Worm (Caenorhabditis elegans) whole organism, L4 larva: ENCODE data around the gene rsp-4.

Experiments used
- D1046.2 ChIP-seq: fragments of 200-800 bp; sonication (Bioruptor generic); IDR thresholded peaks from 2 replicates; pipeline ENCODE4 v1.3.6; 2022; ENCODE audit warnings: missing genetic modification characterization, missing compliant biosample characterization
- F26F4.8 ChIP-seq: fragments of 200-800 bp; sonication (Bioruptor generic); conservative IDR thresholded peaks from 2 replicates; pipeline ENCODE4 v1.3.6; 2022; ENCODE audit warnings: missing genetic modification characterization, missing compliant biosample characterization
- F37D6.2 ChIP-seq: sonication (generic microtip); optimal IDR thresholded peaks from 2 replicates; lab custom pipeline; 2016; ENCODE audit warnings: mild to moderate bottlenecking, missing genetic modification characterization, missing compliant biosample characterization
- R02D3.7 ChIP-seq: fragments of 150-350 bp; sonication (generic microtip); optimal IDR thresholded peaks from 3 replicates; lab custom pipeline; 2014; ENCODE audit warnings: missing biosample characterization, missing genetic modification characterization
- T26A8.4 ChIP-seq: fragments of 200-800 bp; sonication (Bioruptor generic); IDR thresholded peaks from 2 replicates; pipeline ENCODE4 v1.3.6; 2022; ENCODE audit warnings: missing genetic modification characterization, missing compliant biosample characterization
- Y48G9A.11 ChIP-seq: fragments of 200-800 bp; sonication (Bioruptor generic); IDR thresholded peaks from 2 replicates; pipeline ENCODE4 v1.3.6; 2022; ENCODE audit warnings: missing genetic modification reagents, missing genetic modification characterization, missing compliant biosample characterization
- Y5F2A.4 ChIP-seq: fragments of 200-800 bp; sonication (Bioruptor generic); optimal IDR thresholded peaks from 2 replicates; lab custom pipeline; 2018; ENCODE audit warnings: mild to moderate bottlenecking, missing genetic modification characterization, missing compliant biosample characterization
- ZK337.2 ChIP-seq: fragments of 200-800 bp; sonication (Bioruptor generic); IDR thresholded peaks from 2 replicates; pipeline ENCODE4 v1.3.6; 2022; ENCODE audit warnings: missing genetic modification reagents, missing genetic modification characterization, missing compliant biosample characterization
- aha-1 ChIP-seq: fragments of 150-350 bp; peaks from one replicate; lab custom pipeline; 2014; ENCODE audit warnings: missing biosample characterization, missing genetic modification characterization
- aly-2 ChIP-seq: sonication (generic microtip); optimal IDR thresholded peaks from 2 replicates; lab custom pipeline; 2018; ENCODE audit warnings: missing biosample characterization, missing genetic modification characterization
- ama-1 ChIP-seq: fragments of 150-350 bp; optimal IDR thresholded peaks from 2 replicates; lab custom pipeline; 2014; ENCODE audit warnings: inconsistent platforms, mixed read lengths
- arid-1 ChIP-seq: fragments of 200-800 bp; sonication (Bioruptor generic); conservative IDR thresholded peaks from 2 replicates; pipeline ENCODE4 v1.3.6; 2022; ENCODE audit warnings: missing genetic modification reagents, missing genetic modification characterization, missing compliant biosample characterization
- attf-4 ChIP-seq: sonication (generic microtip); optimal IDR thresholded peaks from 3 replicates; lab custom pipeline; 2017; ENCODE audit warnings: missing biosample characterization, missing genetic modification characterization
- ctbp-1 ChIP-seq: fragments of 200-800 bp; sonication (Bioruptor generic); IDR thresholded peaks from 2 replicates; pipeline ENCODE4 v1.3.6; 2022; ENCODE audit warnings: missing genetic modification reagents, missing genetic modification characterization, missing compliant biosample characterization
- dmd-6 ChIP-seq: fragments of 200-800 bp; sonication (Bioruptor generic); IDR thresholded peaks from 2 replicates; pipeline ENCODE4 v1.3.6; 2022; ENCODE audit warnings: missing genetic modification reagents, missing genetic modification characterization, missing compliant biosample characterization
- dmd-9 ChIP-seq: fragments of 200-800 bp; sonication (Bioruptor generic); IDR thresholded peaks from 2 replicates; pipeline ENCODE4 v1.3.6; 2022; ENCODE audit warnings: missing genetic modification reagents, missing genetic modification characterization, missing compliant biosample characterization
- fkh-10 ChIP-seq: fragments of 150-350 bp; optimal IDR thresholded peaks from 2 replicates; lab custom pipeline; 2014; ENCODE audit warnings: missing biosample characterization, missing genetic modification reagents, missing genetic modification characterization
- fos-1 ChIP-seq: fragments of 150-350 bp; optimal IDR thresholded peaks from 2 replicates; lab custom pipeline; 2014; ENCODE audit warnings: missing biosample characterization, missing genetic modification characterization
- jun-1 ChIP-seq: fragments of 150-350 bp; optimal IDR thresholded peaks from 2 replicates; lab custom pipeline; 2014; ENCODE audit warnings: missing biosample characterization, missing genetic modification reagents, missing genetic modification characterization
- lin-38 ChIP-seq: fragments of 200-800 bp; sonication (Bioruptor generic); IDR thresholded peaks from 2 replicates; pipeline ENCODE4 v1.3.6; 2022; ENCODE audit warnings: missing genetic modification reagents, missing genetic modification characterization, missing compliant biosample characterization
- lin-39 ChIP-seq: fragments of 150-350 bp; optimal IDR thresholded peaks from 2 replicates; lab custom pipeline; 2014; ENCODE audit warnings: missing biosample characterization, missing genetic modification reagents, missing genetic modification characterization
- madf-5 ChIP-seq, 2 experiments: fragments of 200-800 bp; sonication (Bioruptor generic); IDR thresholded peaks; 2 replicates each; pipeline ENCODE4 v1.3.6; 2022; ENCODE audit warnings: missing compliant biosample characterization in 2 of 2, missing genetic modification characterization in 2 of 2
- madf-9 ChIP-seq: fragments of 200-800 bp; sonication (Bioruptor generic); conservative IDR thresholded peaks from 2 replicates; pipeline ENCODE4 v1.3.6; 2022; ENCODE audit warnings: missing genetic modification reagents, missing genetic modification characterization, missing compliant biosample characterization
- mdl-1 ChIP-seq, 2 experiments: fragments of 150-350 bp in 1 of 2; sonication (generic microtip) in 1 of 2; optimal IDR thresholded peaks; 2 replicates each; lab custom pipeline; 2014 to 2017; ENCODE audit warnings: missing biosample characterization in 2 of 2, missing genetic modification characterization in 2 of 2
- mdt-29 ChIP-seq: fragments of 200-800 bp; sonication (Bioruptor generic); IDR thresholded peaks from 2 replicates; pipeline ENCODE4 v1.3.6; 2022; ENCODE audit warnings: missing genetic modification reagents, missing genetic modification characterization, missing compliant biosample characterization
- mep-1 ChIP-seq: fragments of 150-350 bp; sonication (generic microtip); optimal IDR thresholded peaks from 3 replicates; lab custom pipeline; 2014; ENCODE audit warnings: missing biosample characterization, missing genetic modification characterization
- mxl-3 ChIP-seq: fragments of 200-800 bp; sonication (Bioruptor generic); optimal IDR thresholded peaks from 2 replicates; lab custom pipeline; 2018; ENCODE audit warnings: mild to moderate bottlenecking, missing genetic modification characterization, missing compliant biosample characterization
- nhr-102 ChIP-seq: sonication (generic microtip); optimal IDR thresholded peaks from 2 replicates; lab custom pipeline; 2016; ENCODE audit warnings: mild to moderate bottlenecking, missing genetic modification characterization, moderate library complexity, missing compliant biosample characterization
- nhr-237 ChIP-seq: sonication (generic microtip); optimal IDR thresholded peaks from 2 replicates; lab custom pipeline; 2017; ENCODE audit warnings: missing biosample characterization, missing genetic modification characterization
- nhr-28 ChIP-seq: fragments of 150-350 bp; optimal IDR thresholded peaks from 2 replicates; lab custom pipeline; 2014; ENCODE audit warnings: missing biosample characterization, missing genetic modification characterization
- nhr-42 ChIP-seq: fragments of 200-800 bp; sonication (Bioruptor generic); IDR thresholded peaks from 2 replicates; pipeline ENCODE4 v1.3.6; 2022; ENCODE audit warnings: missing genetic modification characterization, missing compliant biosample characterization
- nhr-48 ChIP-seq: sonication (generic microtip); optimal IDR thresholded peaks from 2 replicates; lab custom pipeline; 2016; ENCODE audit warnings: mild to moderate bottlenecking, missing genetic modification characterization, missing compliant biosample characterization
- nhr-76 ChIP-seq: fragments of 150-350 bp; optimal IDR thresholded peaks from 2 replicates; lab custom pipeline; 2014; ENCODE audit warnings: missing biosample characterization, missing genetic modification characterization
- pqm-1 ChIP-seq: sonication (generic microtip); optimal IDR thresholded peaks from 2 replicates; lab custom pipeline; 2017; ENCODE audit warnings: missing biosample characterization, missing genetic modification characterization
- saeg-2 ChIP-seq: fragments of 200-800 bp; sonication (Bioruptor generic); IDR thresholded peaks from 2 replicates; pipeline ENCODE4 v1.3.6; 2022; ENCODE audit warnings: missing genetic modification reagents, missing genetic modification characterization, missing compliant biosample characterization
- set-16 ChIP-seq: fragments of 200-800 bp; sonication (Bioruptor generic); IDR thresholded peaks from 2 replicates; pipeline ENCODE4 v1.3.6; 2022; ENCODE audit warnings: missing genetic modification reagents, missing genetic modification characterization, missing compliant biosample characterization
- spr-1 ChIP-seq: sonication (generic microtip); optimal IDR thresholded peaks from 2 replicates; lab custom pipeline; 2016; ENCODE audit warnings: mild to moderate bottlenecking, missing genetic modification characterization, missing compliant biosample characterization
- tag-97 ChIP-seq: fragments of 200-800 bp; sonication (Bioruptor generic); IDR thresholded peaks from 2 replicates; pipeline ENCODE4 v1.3.6; 2022; ENCODE audit warnings: missing genetic modification characterization, missing compliant biosample characterization
- zag-1 ChIP-seq: fragments of 150-350 bp; optimal IDR thresholded peaks from 2 replicates; lab custom pipeline; 2014; ENCODE audit warnings: missing biosample characterization, missing genetic modification characterization
- zfp-3 ChIP-seq: fragments of 200-800 bp; sonication (Bioruptor generic); conservative IDR thresholded peaks from 2 replicates; pipeline ENCODE4 v1.3.6; 2022; ENCODE audit warnings: missing genetic modification reagents, missing genetic modification characterization, missing compliant biosample characterization
- zip-2 ChIP-seq: fragments of 150-350 bp; optimal IDR thresholded peaks from 2 replicates; lab custom pipeline; 2014; ENCODE audit warnings: missing biosample characterization, missing genetic modification characterization
- ztf-11 ChIP-seq: fragments of 150-350 bp; optimal IDR thresholded peaks from 2 replicates; lab custom pipeline; 2014; ENCODE audit warnings: missing biosample characterization, missing genetic modification characterization

rsp-4 gene

DNA sequence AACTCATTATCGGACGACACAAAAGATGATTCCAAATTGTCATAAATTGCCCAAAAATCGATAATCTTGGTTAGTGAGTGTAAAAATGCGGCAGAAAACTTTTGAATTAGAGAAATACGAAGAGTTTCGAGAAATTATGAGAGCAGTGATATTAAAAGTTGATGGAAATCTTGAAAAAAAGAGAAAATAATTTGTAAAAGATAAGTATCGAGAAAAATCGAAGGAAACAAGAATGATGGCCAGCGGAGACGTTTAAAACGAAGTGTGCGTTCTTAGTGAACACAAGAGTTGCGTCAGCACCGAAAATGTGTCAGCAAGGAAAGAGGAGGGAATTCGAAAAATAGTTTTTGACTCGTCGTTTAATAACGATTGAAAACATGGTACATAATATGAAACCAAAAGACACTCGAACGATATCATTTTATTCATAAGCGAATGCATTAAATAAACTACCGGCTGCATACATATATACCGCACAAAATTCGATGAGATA is 1.2 kb upstream of the rsp-4 start, which contains the start of gene ndx-6 (continued):
- TF ChIP-seq ama-1 (lab: Kevin White, UChicago) (peak; percentile 55), mdl-1 (tag; optimal IDR thresholded peaks at IDR 0.05; lab: Kevin White, UChicago) (peak in 1 of 2 experiments; percentile 27), T26A8.4 (GFP tag; lab: Robert Waterston, UW) (peak; percentile 74), F26F4.8 (GFP tag; lab: Robert Waterston, UW) (no peak), nhr-28 (tag; lab: Kevin White, UChicago) (peak; percentile 49), zfp-3 (peak; percentile 60; the same call in 1 of the 2 replicates), mxl-3 (peak; percentile 57), ztf-11 (tag; lab: Kevin White, UChicago) (no peak), jun-1 (tag; lab: Kevin White, UChicago) (peak; percentile 26), fkh-10 (no peak), madf-9 (GFP tag; lab: Robert Waterston, UW) (peak; percentile 35; the same call in 1 of the 2 replicates), tag-97 (no peak), ZK337.2 (GFP tag; lab: Robert Waterston, UW) (no peak), arid-1 (GFP tag; lab: Robert Waterston, UW) (peak; percentile 62; the same call in 1 of the 2 replicates), aly-2 (tag; lab: Kevin White, UChicago) (no peak), mdt-29 (GFP tag; lab: Robert Waterston, UW) (no peak), nhr-237 (tag; lab: Kevin White, UChicago) (no peak), nhr-48 (tag; lab: Kevin White, UChicago) (peak; percentile 67), zip-2 (no peak), spr-1 (tag; lab: Kevin White, UChicago) (peak; percentile 66), attf-4 (tag; lab: Kevin White, UChicago) (no peak), D1046.2 (GFP tag; lab: Robert Waterston, UW) (no peak), dmd-6 (GFP tag; lab: Robert Waterston, UW) (peak; percentile 61), Y5F2A.4 (GFP tag; lab: Kevin White, UChicago) (no peak), zag-1 (tag; lab: Kevin White, UChicago) (no peak), madf-5 (GFP tag; IDR thresholded peaks at IDR 0.05; lab: Robert Waterston, UW) (no peak), nhr-76 (no peak)

DNA sequence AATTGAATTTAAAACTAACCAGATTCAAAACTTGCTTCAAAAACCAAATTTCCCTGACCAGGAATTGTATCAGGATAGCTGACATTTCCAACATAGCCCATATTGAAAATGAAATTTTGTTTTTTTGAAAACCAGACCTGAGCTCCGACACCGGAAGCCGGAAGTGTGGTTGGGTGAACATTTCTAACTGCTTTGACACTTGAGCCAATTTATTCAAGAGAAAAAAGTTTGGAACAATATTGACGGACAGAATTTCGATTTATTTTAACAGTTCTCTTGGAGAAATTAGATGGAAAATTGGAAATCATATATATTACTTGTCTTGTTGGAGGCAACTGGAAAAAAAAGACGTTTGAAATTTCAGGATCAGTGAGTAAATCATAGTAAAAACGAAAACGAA is 1.4 kb downstream of the rsp-4 start, which contains the start of gene ccpp-6:
Gene ccpp-6 (minus strand): TSS at position 101 of the 400 bp plus-strand sequence.
- no peak for TF ChIP-seq saeg-2 (GFP tag; lab: Robert Waterston, UW)
- no peak for TF ChIP-seq nhr-102 (tag; lab: Kevin White, UChicago)
- no peak for TF ChIP-seq mdl-1 (tag; optimal IDR thresholded peaks at IDR 0.05; lab: Kevin White, UChicago)
- TF ChIP-seq fkh-10 = no peak
- no peak for TF ChIP-seq Y48G9A.11 (GFP tag; lab: Robert Waterston, UW)
- TF ChIP-seq nhr-28 (tag; lab: Kevin White, UChicago) = no peak
- no peak for TF ChIP-seq madf-9 (GFP tag; lab: Robert Waterston, UW)
- no peak for TF ChIP-seq pqm-1 (tag; lab: Kevin White, UChicago)
- TF ChIP-seq lin-39 (tag; lab: Kevin White, UChicago) = no peak
- TF ChIP-seq jun-1 (tag; lab: Kevin White, UChicago) = no peak
- peak; percentile 11 for TF ChIP-seq aha-1 (tag; lab: Kevin White, UChicago)
- no peak for TF ChIP-seq R02D3.7 (tag; lab: Kevin White, UChicago)
- TF ChIP-seq lin-38 (GFP tag; lab: Robert Waterston, UW) = 0 out of 2 replicates have a peak, but pooled peaks have one; percentile 16
- no peak for TF ChIP-seq attf-4 (tag; lab: Kevin White, UChicago)
- TF ChIP-seq mep-1 (tag; lab: Kevin White, UChicago) = peak; percentile 25
- TF ChIP-seq fos-1 = no peak
- no peak for TF ChIP-seq Y5F2A.4 (GFP tag; lab: Kevin White, UChicago)
- no peak for TF ChIP-seq F26F4.8 (GFP tag; lab: Robert Waterston, UW)
- TF ChIP-seq ama-1 (lab: Kevin White, UChicago) = peak; percentile 0
- TF ChIP-seq ctbp-1 (GFP tag; lab: Robert Waterston, UW) = no peak
- no peak for TF ChIP-seq nhr-42 (GFP tag; lab: Robert Waterston, UW)
- TF ChIP-seq set-16 (GFP tag; lab: Robert Waterston, UW) = no peak
- no peak for TF ChIP-seq F37D6.2 (tag; lab: Kevin White, UChicago)
- TF ChIP-seq dmd-9 (GFP tag; lab: Robert Waterston, UW) = no peak
